Worm (Caenorhabditis elegans) whole organism, L1 larva: ENCODE results near the gene srw-36.
A peak's percentile ranks its signal among the peaks of the same experiment; 100 is the strongest.

Source experiments
- C16A3.4 ChIP-seq: fragments of 150-350 bp; optimal IDR thresholded peaks from 2 replicates; lab custom pipeline; 2014; ENCODE audit warnings: missing biosample characterization, missing genetic modification characterization
- C34B4.2 ChIP-seq: sonication (generic microtip); optimal IDR thresholded peaks from 2 replicates; lab custom pipeline; 2017; ENCODE audit warnings: mild to moderate bottlenecking, missing genetic modification characterization, missing compliant biosample characterization
- Y116A8C.19 ChIP-seq: sonication (generic microtip); optimal IDR thresholded peaks from 2 replicates; lab custom pipeline; 2016; ENCODE audit warnings: missing compliant biosample characterization, missing genetic modification characterization, borderline replicate concordance
- aha-1 ChIP-seq: fragments of 150-350 bp; optimal IDR thresholded peaks from 2 replicates; lab custom pipeline; 2014; ENCODE audit warnings: missing biosample characterization, missing genetic modification characterization
- alr-1 ChIP-seq: fragments of 200-800 bp; sonication (Bioruptor generic); optimal IDR thresholded peaks from 2 replicates; lab custom pipeline; 2018; ENCODE audit warnings: borderline replicate concordance, mild to moderate bottlenecking, missing genetic modification characterization, missing compliant biosample characterization
- ama-1 ChIP-seq: fragments of 150-350 bp; optimal IDR thresholded peaks from 2 replicates; lab custom pipeline; 2014
- efl-1 ChIP-seq, 4 experiments: fragments of 150-350 bp; optimal IDR thresholded peaks in 3 of 4; peaks in 1 of 4; 1 replicate in 1 of 4; 2 replicates in 3 of 4; lab custom pipeline; 2014; ENCODE audit warnings: missing biosample characterization in 2 of 4, missing genetic modification characterization in 2 of 4, missing genetic modification reagents in 2 of 4
- fkh-4 ChIP-seq: sonication (generic microtip); optimal IDR thresholded peaks from 2 replicates; lab custom pipeline; 2016; ENCODE audit warnings: missing compliant biosample characterization, missing genetic modification characterization, borderline replicate concordance
- hlh-4 ChIP-seq: sonication (generic microtip); optimal IDR thresholded peaks from 2 replicates; lab custom pipeline; 2016; ENCODE audit warnings: mild to moderate bottlenecking, missing genetic modification characterization, missing compliant biosample characterization
- irx-1 ChIP-seq: sonication (generic microtip); optimal IDR thresholded peaks from 2 replicates; lab custom pipeline; 2016; ENCODE audit warnings: missing genetic modification characterization, missing compliant biosample characterization
- isw-1 ChIP-seq: fragments of 200-800 bp; sonication (Bioruptor generic); IDR thresholded peaks from 2 replicates; pipeline ENCODE4 v1.3.6; 2022; ENCODE audit warnings: missing genetic modification characterization, missing compliant biosample characterization
- lin-35 ChIP-seq, 2 experiments: fragments of 150-350 bp; optimal IDR thresholded peaks; 2 replicates each; lab custom pipeline; 2014; ENCODE audit warnings: missing biosample characterization in 2 of 2, missing genetic modification characterization in 2 of 2, missing genetic modification reagents in 2 of 2
- lir-3 ChIP-seq: sonication (generic microtip); optimal IDR thresholded peaks from 2 replicates; lab custom pipeline; 2016; ENCODE audit warnings: mild to moderate bottlenecking, missing genetic modification characterization, moderate library complexity, missing compliant biosample characterization; ENCODE audit not compliant: poor library complexity
- nhr-11 ChIP-seq: fragments of 150-350 bp; optimal IDR thresholded peaks from 2 replicates; lab custom pipeline; 2014; ENCODE audit warnings: missing biosample characterization, missing genetic modification characterization
- nhr-47 ChIP-seq: sonication (generic microtip); optimal IDR thresholded peaks from 2 replicates; lab custom pipeline; 2016; ENCODE audit warnings: mild to moderate bottlenecking, missing genetic modification characterization, moderate library complexity, missing compliant biosample characterization
- pag-3 ChIP-seq: sonication (generic microtip); optimal IDR thresholded peaks from 2 replicates; lab custom pipeline; 2017; ENCODE audit warnings: missing genetic modification characterization, mild to moderate bottlenecking, missing compliant biosample characterization, antibody characterized with exemption, borderline replicate concordance; ENCODE audit not compliant: insufficient read depth
- pax-3 ChIP-seq: fragments of 200-800 bp; sonication (Bioruptor generic); optimal IDR thresholded peaks from 2 replicates; lab custom pipeline; 2018; ENCODE audit warnings: mild to moderate bottlenecking, missing genetic modification characterization, moderate library complexity, missing compliant biosample characterization
- tbx-2 ChIP-seq: sonication (generic microtip); optimal IDR thresholded peaks from 2 replicates; lab custom pipeline; 2016; ENCODE audit warnings: missing genetic modification characterization, missing compliant biosample characterization
- xbp-1 ChIP-seq: sonication (generic microtip); optimal IDR thresholded peaks from 2 replicates; lab custom pipeline; 2016; ENCODE audit warnings: missing genetic modification characterization, missing compliant biosample characterization
- ztf-11 ChIP-seq, 2 experiments: sonication (generic microtip); optimal IDR thresholded peaks; 2 replicates each; lab custom pipeline; 2016 to 2017; ENCODE audit warnings: missing genetic modification characterization in 2 of 2, missing biosample characterization in 1 of 2, missing compliant biosample characterization in 1 of 2

The srw-36 gene

ce11 chrV:16731600-16731999 lies 48.6 kb downstream of the srw-36 start, which contains the start of gene srz-100:
Gene srz-100 (plus strand): TSS chrV:16731900.
- TF ChIP-seq efl-1 (optimal IDR thresholded peaks at IDR 0.05; lab: Kevin White, UChicago), result no peak
- peak in 1 of 2 experiments; percentile 39 for TF ChIP-seq efl-1 (GFP tag; optimal IDR thresholded peaks at IDR 0.05 in 1 of 2; lab: Kevin White, UChicago)
- no peak for TF ChIP-seq irx-1 (tag; lab: Kevin White, UChicago)
- TF ChIP-seq aha-1 (tag; lab: Kevin White, UChicago), result no peak

ce11 chrV:16733681-16734080 lies 50.7 kb downstream of the srw-36 start, which contains the start of gene T25E12.16:
Gene T25E12.16 (minus strand): TSS chrV:16733781.
- TF ChIP-seq Y116A8C.19 (tag; lab: Kevin White, UChicago) (no peak), nhr-47 (tag; lab: Kevin White, UChicago) (no peak), lin-35 (GFP tag; optimal IDR thresholded peaks at IDR 0.05; lab: Kevin White, UChicago) (no peak), hlh-4 (tag; lab: Kevin White, UChicago) (no peak), C34B4.2 (tag; lab: Kevin White, UChicago) (no peak), ztf-11 (tag; optimal IDR thresholded peaks at IDR 0.05; lab: Kevin White, UChicago) (no peak), nhr-11 (no peak), C16A3.4 (no peak), xbp-1 (tag; lab: Kevin White, UChicago) (no peak), pax-3 (tag; lab: Kevin White, UChicago) (no peak), tbx-2 (tag; lab: Kevin White, UChicago) (no peak), alr-1 (tag; lab: Kevin White, UChicago) (no peak), lir-3 (tag; lab: Kevin White, UChicago) (no peak), fkh-4 (tag; lab: Kevin White, UChicago) (no peak), isw-1 (no peak), ama-1 (lab: Kevin White, UChicago) (no peak), pag-3 (tag; lab: Kevin White, UChicago) (no peak)
- TF ChIP-seq, all 84 proteins: peak for 0
